Worm (Caenorhabditis elegans) whole organism, late embryonic: Measurements from ENCODE around the gene shw-3.

Experiments
- C38D4.7 ChIP-seq: fragments of 200-800 bp; sonication (Bioruptor generic); optimal IDR thresholded peaks from 2 replicates; lab custom pipeline; 2018; ENCODE audit warnings: mild to moderate bottlenecking, missing genetic modification characterization, moderate library complexity, missing compliant biosample characterization
- F13H6.1 ChIP-seq: sonication (generic microtip); optimal IDR thresholded peaks from 2 replicates; lab custom pipeline; 2016; ENCODE audit warnings: missing genetic modification characterization, missing compliant biosample characterization
- T23F11.4 ChIP-seq: fragments of 200-800 bp; sonication (Bioruptor generic); optimal IDR thresholded peaks from 2 replicates; lab custom pipeline; 2018; ENCODE audit warnings: mild to moderate bottlenecking, missing genetic modification characterization, missing compliant biosample characterization
- Y22D7AL.16 ChIP-seq: sonication (generic microtip); optimal IDR thresholded peaks from 2 replicates; lab custom pipeline; 2016; ENCODE audit warnings: missing genetic modification characterization, missing compliant biosample characterization
- ahr-1 ChIP-seq: sonication (generic microtip); optimal IDR thresholded peaks from 2 replicates; lab custom pipeline; 2016; ENCODE audit warnings: missing genetic modification characterization, missing compliant biosample characterization
- ceh-18 ChIP-seq: sonication (generic microtip); optimal IDR thresholded peaks from 2 replicates; lab custom pipeline; 2016; ENCODE audit warnings: missing genetic modification characterization, missing compliant biosample characterization
- ceh-30 ChIP-seq: fragments of 150-350 bp; optimal IDR thresholded peaks from 2 replicates; lab custom pipeline; 2014; ENCODE audit warnings: missing biosample characterization, missing genetic modification characterization
- ceh-34 ChIP-seq: sonication (generic microtip); optimal IDR thresholded peaks from 2 replicates; lab custom pipeline; 2016; ENCODE audit warnings: mild to moderate bottlenecking, missing genetic modification characterization, missing compliant biosample characterization
- ceh-45 ChIP-seq: fragments of 200-800 bp; sonication (Bioruptor generic); IDR thresholded peaks from 2 replicates; pipeline ENCODE4 v1.3.6; 2022; ENCODE audit warnings: missing genetic modification reagents, missing genetic modification characterization, missing compliant biosample characterization
- ceh-48 ChIP-seq: sonication (generic microtip); optimal IDR thresholded peaks from 2 replicates; lab custom pipeline; 2016; ENCODE audit warnings: missing genetic modification characterization, inconsistent platforms, missing compliant biosample characterization
- ceh-9 ChIP-seq: sonication (generic microtip); optimal IDR thresholded peaks from 2 replicates; lab custom pipeline; 2016; ENCODE audit warnings: mild to moderate bottlenecking, missing genetic modification characterization, inconsistent platforms, missing compliant biosample characterization
- che-1 ChIP-seq: sonication (generic microtip); optimal IDR thresholded peaks from 2 replicates; lab custom pipeline; 2016; ENCODE audit warnings: mild to moderate bottlenecking, missing genetic modification characterization, missing compliant biosample characterization
- dmd-4 ChIP-seq: sonication (generic microtip); optimal IDR thresholded peaks from 2 replicates; lab custom pipeline; 2016; ENCODE audit warnings: borderline replicate concordance, missing genetic modification characterization, missing compliant biosample characterization
- dve-1 ChIP-seq: sonication (generic microtip); optimal IDR thresholded peaks from 2 replicates; lab custom pipeline; 2017; ENCODE audit warnings: antibody characterized with exemption, mild to moderate bottlenecking, missing genetic modification characterization, missing compliant biosample characterization
- elt-4 ChIP-seq: sonication (generic microtip); optimal IDR thresholded peaks from 2 replicates; lab custom pipeline; 2016; ENCODE audit warnings: missing genetic modification characterization, missing compliant biosample characterization
- ets-4 ChIP-seq: sonication (generic microtip); optimal IDR thresholded peaks from 2 replicates; lab custom pipeline; 2016; ENCODE audit warnings: missing genetic modification characterization, missing compliant biosample characterization
- eyg-1 ChIP-seq: sonication (generic microtip); optimal IDR thresholded peaks from 2 replicates; lab custom pipeline; 2016; ENCODE audit warnings: missing genotype, missing genetic modification characterization, missing compliant biosample characterization
- fax-1 ChIP-seq: sonication (generic microtip); optimal IDR thresholded peaks from 2 replicates; lab custom pipeline; 2016; ENCODE audit warnings: missing genotype, missing genetic modification characterization, missing compliant biosample characterization
- fkh-6 ChIP-seq: sonication (generic microtip); optimal IDR thresholded peaks from 2 replicates; lab custom pipeline; 2016; ENCODE audit warnings: missing genetic modification characterization, missing compliant biosample characterization
- gmeb-2 ChIP-seq: sonication (generic microtip); optimal IDR thresholded peaks from 2 replicates; lab custom pipeline; 2016; ENCODE audit warnings: missing genetic modification characterization, inconsistent platforms, missing compliant biosample characterization
- hlh-15 ChIP-seq: sonication (generic microtip); optimal IDR thresholded peaks from 2 replicates; lab custom pipeline; 2016; ENCODE audit warnings: missing genetic modification characterization, missing compliant biosample characterization
- hlh-8 ChIP-seq: sonication (generic microtip); optimal IDR thresholded peaks from 2 replicates; lab custom pipeline; 2016; ENCODE audit warnings: missing genotype, missing genetic modification characterization, missing compliant biosample characterization
- lin-11 ChIP-seq: fragments of 200-800 bp; sonication (Bioruptor generic); optimal IDR thresholded peaks from 2 replicates; lab custom pipeline; 2018; ENCODE audit warnings: mild to moderate bottlenecking, missing genetic modification characterization, missing compliant biosample characterization
- madf-2 ChIP-seq: sonication (generic microtip); optimal IDR thresholded peaks from 2 replicates; lab custom pipeline; 2017; ENCODE audit warnings: missing genetic modification characterization, missing compliant biosample characterization
- nfya-1 ChIP-seq: sonication (generic microtip); optimal IDR thresholded peaks from 2 replicates; lab custom pipeline; 2017; ENCODE audit warnings: missing genetic modification characterization, mild to moderate bottlenecking, missing compliant biosample characterization, antibody characterized with exemption, moderate library complexity
- nhr-11 ChIP-seq: fragments of 150-350 bp; optimal IDR thresholded peaks from 2 replicates; lab custom pipeline; 2014; ENCODE audit warnings: missing biosample characterization, missing genetic modification characterization
- npax-4 ChIP-seq: sonication (generic microtip); optimal IDR thresholded peaks from 2 replicates; lab custom pipeline; 2016; ENCODE audit warnings: missing genetic modification characterization, missing compliant biosample characterization
- odd-2 ChIP-seq: sonication (generic microtip); optimal IDR thresholded peaks from 2 replicates; lab custom pipeline; 2017; ENCODE audit warnings: antibody characterized with exemption, mild to moderate bottlenecking, missing genetic modification characterization, missing compliant biosample characterization
- pat-9 ChIP-seq: fragments of 200-800 bp; sonication (Bioruptor generic); optimal IDR thresholded peaks from 2 replicates; lab custom pipeline; 2018; ENCODE audit warnings: mild to moderate bottlenecking, missing genetic modification characterization, moderate library complexity, missing compliant biosample characterization
- pha-2 ChIP-seq: sonication (generic microtip); optimal IDR thresholded peaks from 2 replicates; lab custom pipeline; 2017; ENCODE audit warnings: mild to moderate bottlenecking, missing genetic modification characterization, missing compliant biosample characterization
- pros-1 ChIP-seq: fragments of 150-350 bp; optimal IDR thresholded peaks from 2 replicates; lab custom pipeline; 2014; ENCODE audit warnings: missing biosample characterization, missing genetic modification reagents, missing genetic modification characterization
- ref-2 ChIP-seq: sonication (generic microtip); optimal IDR thresholded peaks from 2 replicates; lab custom pipeline; 2016; ENCODE audit warnings: missing genetic modification characterization, missing compliant biosample characterization
- sox-2 ChIP-seq: fragments of 200-800 bp; sonication (Bioruptor generic); IDR thresholded peaks from 2 replicates; pipeline ENCODE4 v1.3.6; 2022; ENCODE audit warnings: missing genetic modification reagents, missing genetic modification characterization, missing compliant biosample characterization
- syd-9 ChIP-seq: sonication (generic microtip); optimal IDR thresholded peaks from 2 replicates; lab custom pipeline; 2016; ENCODE audit warnings: mild to moderate bottlenecking, missing genetic modification characterization, moderate library complexity, missing compliant biosample characterization
- tbx-7 ChIP-seq: sonication (generic microtip); optimal IDR thresholded peaks from 2 replicates; lab custom pipeline; 2016; ENCODE audit warnings: missing genotype, missing genetic modification characterization, missing compliant biosample characterization
- unc-42 ChIP-seq: sonication (generic microtip); optimal IDR thresholded peaks from 2 replicates; lab custom pipeline; 2016; ENCODE audit warnings: missing genotype, missing genetic modification characterization, missing compliant biosample characterization
- unc-55 ChIP-seq: sonication (generic microtip); optimal IDR thresholded peaks from 2 replicates; lab custom pipeline; 2017; ENCODE audit warnings: missing biosample characterization, missing genetic modification reagents, missing genetic modification characterization
- zip-5 ChIP-seq: sonication (generic microtip); optimal IDR thresholded peaks from 2 replicates; lab custom pipeline; 2016; ENCODE audit warnings: missing genetic modification characterization, missing compliant biosample characterization

Gene shw-3

ce11 chrV:12944775-12945174 lies 42.2 kb downstream of the shw-3 start, which contains the start of gene grl-2:
Gene grl-2 (plus strand): TSS chrV:12945075.
- TF ChIP-seq fax-1 (no peak), ceh-30 (tag; lab: Kevin White, UChicago) (no peak), unc-42 (no peak), ceh-48 (tag; lab: Kevin White, UChicago) (no peak), T23F11.4 (GFP tag; lab: Kevin White, UChicago) (no peak), hlh-15 (tag; lab: Kevin White, UChicago) (no peak), hlh-8 (no peak), pha-2 (tag; lab: Kevin White, UChicago) (no peak), sox-2 (GFP tag; lab: Robert Waterston, UW) (no peak), pat-9 (tag; lab: Kevin White, UChicago) (no peak), Y22D7AL.16 (tag; lab: Kevin White, UChicago) (no peak), zip-5 (tag; lab: Kevin White, UChicago) (no peak), F13H6.1 (no peak), syd-9 (tag; lab: Kevin White, UChicago) (no peak), nfya-1 (tag; lab: Kevin White, UChicago) (no peak), npax-4 (no peak), gmeb-2 (tag; lab: Kevin White, UChicago) (no peak)
- TF ChIP-seq, all 69 proteins: peak for 0

ce11 chrV:12944229-12944628 lies 42.7 kb downstream of the shw-3 start, which contains the start of gene T16G1.3:
Gene T16G1.3 (minus strand): TSS chrV:12944329.
- TF ChIP-seq nfya-1 (tag; lab: Kevin White, UChicago) (no peak), dve-1 (tag; lab: Kevin White, UChicago) (no peak), odd-2 (tag; lab: Kevin White, UChicago) (no peak), elt-4 (tag; lab: Kevin White, UChicago) (no peak), F13H6.1 (no peak), ref-2 (no peak), fax-1 (no peak), tbx-7 (tag; lab: Kevin White, UChicago) (no peak), hlh-15 (tag; lab: Kevin White, UChicago) (no peak), ceh-9 (tag; lab: Kevin White, UChicago) (no peak)

DNA sequence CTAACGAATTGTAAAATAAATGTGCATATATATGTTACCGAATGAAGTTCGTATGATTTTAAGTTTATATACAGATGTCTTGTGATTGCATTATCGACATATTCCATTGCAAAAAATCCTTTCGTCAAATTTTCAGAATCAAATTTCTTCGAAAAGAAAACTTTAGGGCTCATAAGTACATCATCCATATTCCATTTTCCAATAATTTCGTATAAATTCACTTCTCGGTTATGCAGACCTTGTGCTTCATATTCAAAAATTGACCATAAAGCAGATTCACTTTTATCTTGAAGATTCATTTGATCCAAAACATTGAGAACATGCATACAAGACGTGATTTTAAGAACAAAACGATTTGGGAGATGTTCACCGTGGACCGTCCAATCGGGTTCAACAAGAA lies 43.6 kb downstream of the shw-3 start:
- no peak for TF ChIP-seq madf-2 (tag; lab: Kevin White, UChicago)
- TF ChIP-seq ceh-18, result no peak
- TF ChIP-seq C38D4.7 (GFP tag; lab: Kevin White, UChicago), result no peak
- TF ChIP-seq ets-4 (tag; lab: Kevin White, UChicago), result no peak
- TF ChIP-seq dmd-4 (tag; lab: Kevin White, UChicago), result no peak
- TF ChIP-seq ahr-1, result no peak
- TF ChIP-seq hlh-8, result no peak

ce11 chrV:12941797-12942474 lies 45.0 kb downstream of the shw-3 start, which contains the start of gene T16G1.4:
Gene T16G1.4 (minus strand): TSS chrV:12941847.
- TF ChIP-seq che-1 (tag; lab: Kevin White, UChicago) (no peak), fax-1 (no peak), ceh-45 (GFP tag; lab: Robert Waterston, UW) (no peak), pros-1 (tag; lab: Kevin White, UChicago) (no peak), ceh-34 (tag; lab: Kevin White, UChicago) (no peak), fkh-6 (no peak), unc-42 (no peak), nhr-11 (no peak), F13H6.1 (no peak), unc-55 (GFP tag; lab: Kevin White, UChicago) (no peak), lin-11 (tag; lab: Kevin White, UChicago) (no peak), eyg-1 (no peak)
